Fruit fly (Drosophila melanogaster) whole organism, pupa: ENCODE data around the gene NimC3.

ENCODE experiments used
- CG15710 ChIP-seq: fragments of 200-800 bp; sonication (Bioruptor generic); optimal IDR thresholded peaks from 2 replicates; lab custom pipeline; 2018; ENCODE audit warnings: missing biosample characterization, mild to moderate bottlenecking, missing genetic modification characterization, moderate library complexity
- CG8159 ChIP-seq: fragments of 200-800 bp; sonication (Bioruptor generic); optimal IDR thresholded peaks from 3 replicates; lab custom pipeline; 2018; ENCODE audit warnings: missing biosample characterization, mild to moderate bottlenecking, missing genetic modification characterization, moderate library complexity
- CG8301 ChIP-seq: fragments of 200-800 bp; sonication (Bioruptor generic); optimal IDR thresholded peaks from 2 replicates; lab custom pipeline; 2018; ENCODE audit warnings: missing biosample characterization, mild to moderate bottlenecking, missing genetic modification characterization
- EcR ChIP-seq: fragments of 200-800 bp; sonication (Bioruptor generic); optimal IDR thresholded peaks from 3 replicates; lab custom pipeline; 2019; ENCODE audit warnings: missing biosample characterization, missing genetic modification characterization, mild to moderate bottlenecking, moderate library complexity, missing genetic modification reagents
- Ets98B ChIP-seq: fragments of 200-800 bp; sonication (Bioruptor generic); IDR thresholded peaks from 2 replicates; pipeline ENCODE4 v1.3.6; 2022; ENCODE audit warnings: missing biosample characterization, missing genetic modification characterization
- fd96Ca ChIP-seq: fragments of 200-800 bp; sonication (Bioruptor generic); IDR thresholded peaks from 3 replicates; pipeline ENCODE4 v1.3.6; 2022; ENCODE audit warnings: missing biosample characterization, missing genetic modification characterization
- gl ChIP-seq: fragments of 200-800 bp; sonication (Bioruptor generic); optimal IDR thresholded peaks from 2 replicates; lab custom pipeline; 2018; ENCODE audit warnings: missing biosample characterization, mild to moderate bottlenecking, missing genetic modification characterization

DNA sequence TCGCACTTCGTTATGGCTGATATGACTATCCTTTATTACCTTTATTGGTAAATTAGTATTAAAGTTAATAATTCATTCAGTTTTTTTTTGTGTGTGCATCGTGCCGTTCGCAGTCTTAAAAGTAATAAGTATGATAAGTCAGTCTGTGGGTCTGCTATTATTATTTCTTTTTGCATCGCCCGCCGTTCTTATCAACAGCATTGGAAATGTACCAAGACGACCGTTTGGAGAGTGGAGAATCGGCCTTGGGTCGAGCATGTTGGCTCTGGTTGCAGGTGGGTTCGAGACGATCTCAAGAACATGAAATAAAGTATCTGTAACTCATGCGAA lies 502 bp upstream of the NimC3 start:
- TF ChIP-seq EcR (no peak), CG8301 (tag; lab: Kevin White, UChicago) (no peak), CG15710 (tag; lab: Kevin White, UChicago) (no peak), fd96Ca (GFP tag; lab: Robert Waterston, UW) (no peak), CG8159 (tag; lab: Kevin White, UChicago) (no peak), gl (tag; lab: Kevin White, UChicago) (no peak), Ets98B (GFP tag; lab: Robert Waterston, UW) (no peak)
